Fruit fly (Drosophila melanogaster): ENCODE measurements around the gene CG6607.

DNA sequence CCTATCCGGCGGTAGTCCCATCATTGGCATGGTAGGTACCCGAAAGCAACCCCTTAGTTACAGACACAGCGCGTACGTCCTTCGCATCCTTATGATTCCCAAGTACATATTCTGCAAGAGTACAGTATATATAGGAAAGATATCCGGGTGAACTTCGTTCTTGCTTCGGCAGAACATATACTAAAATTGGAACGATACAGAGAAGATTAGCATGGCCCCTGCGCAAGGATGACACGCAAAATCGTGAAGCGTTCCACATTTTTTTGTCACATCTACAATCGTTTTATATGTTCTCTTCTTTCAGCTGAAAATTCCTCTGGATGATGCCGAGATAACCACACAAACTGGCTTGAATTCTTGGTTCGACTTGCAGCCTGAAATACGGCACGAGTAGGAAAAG is 28.1 kb downstream of the CG6607 start:
- no peak for TF ChIP-seq CG32264 (GFP tag; optimal IDR thresholded peaks at IDR 0.05)
- TF ChIP-seq dl (GFP tag; optimal IDR thresholded peaks at IDR 0.05; ENCODE audit: insufficient read depth in 1 of 2, partially characterized antibody in 2 of 2): no peak
- no peak for TF ChIP-seq Vsx2 (GFP tag; optimal IDR thresholded peaks at IDR 0.05; ENCODE audit: partially characterized antibody)
- no peak for TF ChIP-seq Myc (optimal IDR thresholded peaks at IDR 0.05)
- no peak for TF ChIP-seq psq (GFP tag; optimal IDR thresholded peaks at IDR 0.05)
- TF ChIP-seq CrebA (GFP tag; optimal IDR thresholded peaks at IDR 0.05; ENCODE audit: borderline replicate concordance): no peak
- no peak for TF ChIP-seq h (GFP tag; optimal IDR thresholded peaks at IDR 0.05)
- TF ChIP-seq OdsH (GFP tag; optimal IDR thresholded peaks at IDR 0.05): no peak
- TF ChIP-seq Dif (GFP tag; optimal IDR thresholded peaks at IDR 0.05; ENCODE audit: partially characterized antibody): no peak
- no peak for TF ChIP-seq Hr83 (GFP tag; optimal IDR thresholded peaks at IDR 0.05; ENCODE audit: poor library complexity, severe bottlenecking)

All from whole organism, wandering third instar larva.